Worm (Caenorhabditis elegans): ENCODE results near the gene inpp-1.

inpp-1 gene

ce11 chrIV:10781346-10781745 lies 7.6 kb upstream of the inpp-1 start:
- TF ChIP-seq ceh-39 (tag; optimal IDR thresholded peaks at IDR 0.05) (no peak), zip-8 (tag; optimal IDR thresholded peaks at IDR 0.05) (no peak), lin-13 (tag; optimal IDR thresholded peaks at IDR 0.05) (no peak), mab-5 (tag; optimal IDR thresholded peaks at IDR 0.05) (no peak), mep-1 (tag; optimal IDR thresholded peaks at IDR 0.05) (no peak), nhr-237 (tag; optimal IDR thresholded peaks at IDR 0.05) (no peak), sptf-1 (tag; optimal IDR thresholded peaks at IDR 0.05) (no peak), sem-2 (GFP tag; optimal IDR thresholded peaks at IDR 0.05) (no peak), lsy-2 (tag; optimal IDR thresholded peaks at IDR 0.05) (no peak), flh-1 (GFP tag; optimal IDR thresholded peaks at IDR 0.05) (no peak), nhr-76 (tag; optimal IDR thresholded peaks at IDR 0.05) (no peak), tbx-8 (GFP tag; optimal IDR thresholded peaks at IDR 0.05) (no peak), bed-3 (GFP tag; optimal IDR thresholded peaks at IDR 0.05) (no peak), snpc-4 (tag; optimal IDR thresholded peaks at IDR 0.05) (no peak), lin-32 (GFP tag; optimal IDR thresholded peaks at IDR 0.05) (no peak), nhr-12 (tag; optimal IDR thresholded peaks at IDR 0.05) (no peak)

- TF ChIP-seq mep-1 (tag; optimal IDR thresholded peaks at IDR 0.05) (no peak), lin-13 (tag; optimal IDR thresholded peaks at IDR 0.05) (no peak), ceh-39 (tag; optimal IDR thresholded peaks at IDR 0.05) (no peak), elt-1 (tag; optimal IDR thresholded peaks at IDR 0.05; ENCODE audit: borderline replicate concordance, insufficient read depth) (no peak), sptf-1 (tag; optimal IDR thresholded peaks at IDR 0.05) (no peak)
Measured at ce11 chrIV:10780583-10780982, 6.9 kb upstream of the inpp-1 start, which contains the start of gene swt-3. Gene swt-3 (minus strand): TSS chrIV:10780683.

- no peak for TF ChIP-seq mep-1 (tag; optimal IDR thresholded peaks at IDR 0.05)
- no peak for TF ChIP-seq pha-4 (tag; optimal IDR thresholded peaks at IDR 0.05)
- no peak for TF ChIP-seq lsy-2 (tag; optimal IDR thresholded peaks at IDR 0.05)
- no peak for TF ChIP-seq nhr-28 (tag; optimal IDR thresholded peaks at IDR 0.05)
- no peak for TF ChIP-seq unc-39 (tag; optimal IDR thresholded peaks at IDR 0.05)
- no peak for TF ChIP-seq ceh-83 (GFP tag; optimal IDR thresholded peaks at IDR 0.05)
- no peak for TF ChIP-seq elt-3 (tag; optimal IDR thresholded peaks at IDR 0.05)
- TF ChIP-seq tbx-8 (GFP tag; optimal IDR thresholded peaks at IDR 0.05): no peak
- no peak for TF ChIP-seq ceh-43 (GFP tag; optimal IDR thresholded peaks at IDR 0.05)
- TF ChIP-seq ceh-39 (tag; optimal IDR thresholded peaks at IDR 0.05): no peak
- TF ChIP-seq ham-2 (GFP tag; optimal IDR thresholded peaks at IDR 0.05): no peak
- no peak for TF ChIP-seq snpc-4 (tag; optimal IDR thresholded peaks at IDR 0.05)
- TF ChIP-seq bed-3 (GFP tag; optimal IDR thresholded peaks at IDR 0.05): no peak
- no peak for TF ChIP-seq M03D4.4 (tag; optimal IDR thresholded peaks at IDR 0.05)
- no peak for TF ChIP-seq ztf-11 (tag; optimal IDR thresholded peaks at IDR 0.05)
- no peak for TF ChIP-seq unc-120 (tag; optimal IDR thresholded peaks at IDR 0.05; ENCODE audit: poor library complexity, severe bottlenecking)
Measured at ce11 chrIV:10779328-10779727, 5.6 kb upstream of the inpp-1 start.

ce11 chrIV:10778582-10778981 lies 4.9 kb upstream of the inpp-1 start:
- no peak for TF ChIP-seq nhr-12 (tag; optimal IDR thresholded peaks at IDR 0.05)
- TF ChIP-seq ces-1 (GFP tag; optimal IDR thresholded peaks at IDR 0.05): no peak
- no peak for TF ChIP-seq mep-1 (tag; optimal IDR thresholded peaks at IDR 0.05)
- TF ChIP-seq nhr-28 (tag; optimal IDR thresholded peaks at IDR 0.05): no peak
- TF ChIP-seq unc-39 (tag; optimal IDR thresholded peaks at IDR 0.05): no peak
- no peak for TF ChIP-seq elt-1 (tag; optimal IDR thresholded peaks at IDR 0.05; ENCODE audit: borderline replicate concordance, insufficient read depth)
- no peak for TF ChIP-seq mab-5 (tag; optimal IDR thresholded peaks at IDR 0.05)
- TF ChIP-seq bed-3 (GFP tag; optimal IDR thresholded peaks at IDR 0.05): no peak
- no peak for TF ChIP-seq ceh-39 (tag; optimal IDR thresholded peaks at IDR 0.05)
- no peak for TF ChIP-seq mls-2 (tag; optimal IDR thresholded peaks at IDR 0.05)
- no peak for TF ChIP-seq lin-32 (GFP tag; optimal IDR thresholded peaks at IDR 0.05)
- no peak for TF ChIP-seq drap-1 (GFP tag; optimal IDR thresholded peaks at IDR 0.05)
- no peak for TF ChIP-seq snpc-4 (tag; optimal IDR thresholded peaks at IDR 0.05)

ce11 chrIV:10777600-10777999 lies 3.9 kb upstream of the inpp-1 start:
- no peak for TF ChIP-seq sptf-1 (tag; optimal IDR thresholded peaks at IDR 0.05)
- TF ChIP-seq pha-4 (tag; optimal IDR thresholded peaks at IDR 0.05): no peak
- peak; percentile 99 for TF ChIP-seq zip-8 (tag; optimal IDR thresholded peaks at IDR 0.05)
- TF ChIP-seq elt-3 (tag; optimal IDR thresholded peaks at IDR 0.05): no peak

ce11 chrIV:10777076-10777475 lies 3.4 kb upstream of the inpp-1 start:
- TF ChIP-seq unc-62 (GFP tag; optimal IDR thresholded peaks at IDR 0.05) (no peak), blmp-1 (tag; optimal IDR thresholded peaks at IDR 0.05) (no peak), sptf-1 (tag; optimal IDR thresholded peaks at IDR 0.05) (no peak), unc-39 (tag; optimal IDR thresholded peaks at IDR 0.05) (no peak)

Measured in whole organism, mixed stage, embryonic.